Worm (Caenorhabditis elegans) whole organism, late embryonic: ENCODE data around the gene Y69H2.15.

ENCODE experiments used
- C08G9.2 ChIP-seq: sonication (generic microtip); optimal IDR thresholded peaks from 2 replicates; lab custom pipeline; 2016; ENCODE audit warnings: mild to moderate bottlenecking, missing genetic modification characterization, moderate library complexity, missing compliant biosample characterization
- ceh-18 ChIP-seq: sonication (generic microtip); optimal IDR thresholded peaks from 2 replicates; lab custom pipeline; 2016; ENCODE audit warnings: missing genetic modification characterization, missing compliant biosample characterization
- ceh-2 ChIP-seq: sonication (generic microtip); optimal IDR thresholded peaks from 2 replicates; lab custom pipeline; 2016; ENCODE audit warnings: missing genotype, missing genetic modification characterization, missing compliant biosample characterization
- ceh-45 ChIP-seq: fragments of 200-800 bp; sonication (Bioruptor generic); IDR thresholded peaks from 2 replicates; pipeline ENCODE4 v1.3.6; 2022; ENCODE audit warnings: missing genetic modification reagents, missing genetic modification characterization, missing compliant biosample characterization
- dve-1 ChIP-seq: sonication (generic microtip); optimal IDR thresholded peaks from 2 replicates; lab custom pipeline; 2017; ENCODE audit warnings: antibody characterized with exemption, mild to moderate bottlenecking, missing genetic modification characterization, missing compliant biosample characterization
- elt-2 ChIP-seq: sonication (generic microtip); optimal IDR thresholded peaks from 2 replicates; lab custom pipeline; 2016; ENCODE audit warnings: missing genetic modification reagents, missing genetic modification characterization, missing compliant biosample characterization
- eyg-1 ChIP-seq: sonication (generic microtip); optimal IDR thresholded peaks from 2 replicates; lab custom pipeline; 2016; ENCODE audit warnings: missing genotype, missing genetic modification characterization, missing compliant biosample characterization
- fax-1 ChIP-seq: sonication (generic microtip); optimal IDR thresholded peaks from 2 replicates; lab custom pipeline; 2016; ENCODE audit warnings: missing genotype, missing genetic modification characterization, missing compliant biosample characterization
- hlh-8 ChIP-seq: sonication (generic microtip); optimal IDR thresholded peaks from 2 replicates; lab custom pipeline; 2016; ENCODE audit warnings: missing genotype, missing genetic modification characterization, missing compliant biosample characterization
- lin-11 ChIP-seq: fragments of 200-800 bp; sonication (Bioruptor generic); optimal IDR thresholded peaks from 2 replicates; lab custom pipeline; 2018; ENCODE audit warnings: mild to moderate bottlenecking, missing genetic modification characterization, missing compliant biosample characterization
- nfya-1 ChIP-seq: sonication (generic microtip); optimal IDR thresholded peaks from 2 replicates; lab custom pipeline; 2017; ENCODE audit warnings: missing genetic modification characterization, mild to moderate bottlenecking, missing compliant biosample characterization, antibody characterized with exemption, moderate library complexity
- pqm-1 ChIP-seq: sonication (generic microtip); optimal IDR thresholded peaks from 2 replicates; lab custom pipeline; 2016; ENCODE audit warnings: missing genetic modification characterization, missing compliant biosample characterization
- sdc-2 ChIP-seq: sonication (generic microtip); optimal IDR thresholded peaks from 2 replicates; lab custom pipeline; 2016; ENCODE audit warnings: missing genotype, missing genetic modification characterization, missing compliant biosample characterization
- sox-2 ChIP-seq: fragments of 200-800 bp; sonication (Bioruptor generic); IDR thresholded peaks from 2 replicates; pipeline ENCODE4 v1.3.6; 2022; ENCODE audit warnings: missing genetic modification reagents, missing genetic modification characterization, missing compliant biosample characterization

- no peak for TF ChIP-seq pqm-1 (tag; lab: Kevin White, UChicago)
- no peak for TF ChIP-seq C08G9.2 (tag; lab: Kevin White, UChicago)
- TF ChIP-seq nfya-1 (tag; lab: Kevin White, UChicago) = no peak
- TF ChIP-seq eyg-1 (tag; lab: Kevin White, UChicago) = no peak
- no peak for TF ChIP-seq ceh-18 (tag; lab: Kevin White, UChicago)
- TF ChIP-seq ceh-45 = no peak
- no peak for TF ChIP-seq elt-2 (tag; lab: Kevin White, UChicago)
- TF ChIP-seq ceh-2 = no peak
- TF ChIP-seq lin-11 = no peak
- TF ChIP-seq fax-1 (tag; lab: Kevin White, UChicago) = no peak
- TF ChIP-seq sox-2 (GFP tag; lab: Robert Waterston, UW) = no peak
- no peak for TF ChIP-seq sdc-2 (tag; lab: Kevin White, UChicago)
- no peak for TF ChIP-seq hlh-8 (tag; lab: Kevin White, UChicago)
- no peak for TF ChIP-seq dve-1
Measured at ce11 chrV:18636248-18636647, 9.6 kb upstream of the Y69H2.15 start, which contains the start of gene egas-3.
